Worm (Caenorhabditis elegans): ENCODE data around the gene snt-5.

snt-5 gene

DNA sequence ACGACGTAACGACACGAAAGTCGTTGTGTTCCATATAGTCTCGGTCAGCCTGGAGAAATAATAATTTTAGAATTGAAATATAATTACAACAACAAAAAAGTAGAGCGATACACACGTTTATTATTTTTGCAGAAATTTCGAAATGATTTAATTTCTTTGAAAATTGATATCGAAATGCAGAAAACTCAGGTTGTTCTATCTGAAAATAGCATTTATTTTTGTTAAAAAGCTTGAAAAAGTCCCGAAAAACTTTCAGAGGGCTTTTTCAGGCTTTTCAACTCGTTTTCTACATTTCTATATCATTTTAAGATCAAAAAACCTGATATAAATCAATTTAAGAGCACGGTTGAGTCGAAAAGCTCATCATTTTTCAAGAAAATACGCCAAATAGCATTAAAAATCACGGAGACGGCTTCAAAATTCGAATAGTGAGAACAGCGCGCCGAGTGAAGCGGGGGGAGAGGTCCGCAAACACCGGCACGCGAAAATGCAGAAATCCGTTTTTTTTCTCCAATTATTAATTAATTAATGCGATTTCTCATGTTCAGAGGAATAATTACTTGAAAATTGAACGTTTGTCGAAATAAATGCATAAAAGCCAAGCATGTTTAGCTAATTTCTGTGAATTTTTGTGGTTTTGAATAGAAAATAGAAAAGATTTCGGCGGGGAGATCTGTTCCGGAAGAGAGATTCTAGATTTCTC is 28.0 kb downstream of the snt-5 start, which contains the start of gene rga-4 (continued):
- TF ChIP-seq hlh-17 (GFP tag; optimal IDR thresholded peaks at IDR 0.05; ENCODE audit: borderline replicate concordance) (no peak), nhr-71 (tag; optimal IDR thresholded peaks at IDR 0.05) (peak; percentile 47), aly-2 (tag; optimal IDR thresholded peaks at IDR 0.05) (no peak)

DNA sequence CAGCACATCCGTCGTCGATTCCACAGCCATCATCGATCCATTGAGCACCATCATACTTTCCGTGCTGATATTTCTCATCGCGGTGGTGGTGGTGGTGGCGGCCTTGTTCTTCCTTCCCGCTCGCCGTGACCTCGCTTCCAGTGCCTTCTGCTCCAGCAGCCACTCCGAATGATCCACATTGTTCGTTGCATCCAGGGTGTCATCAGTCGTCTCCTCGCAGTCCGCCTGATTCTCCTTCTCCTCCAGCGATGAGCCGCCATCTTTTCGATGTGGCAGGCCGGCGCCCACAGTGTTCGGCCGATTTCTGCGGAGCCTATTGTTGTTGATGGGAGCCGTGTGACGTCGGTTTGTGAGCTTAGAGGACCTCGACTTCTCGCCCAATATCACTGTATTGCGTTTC is 33.3 kb downstream of the snt-5 start:
- TF ChIP-seq nhr-11 (tag; optimal IDR thresholded peaks at IDR 0.05) = no peak
- TF ChIP-seq ets-5 (GFP tag; IDR thresholded peaks at IDR 0.05) = no peak
- no peak for TF ChIP-seq C16A3.4 (tag; optimal IDR thresholded peaks at IDR 0.05)
- TF ChIP-seq irx-1 (tag; optimal IDR thresholded peaks at IDR 0.05) = no peak
- no peak for TF ChIP-seq xbp-1 (tag; optimal IDR thresholded peaks at IDR 0.05)
- TF ChIP-seq alr-1 (tag; optimal IDR thresholded peaks at IDR 0.05; ENCODE audit: borderline replicate concordance) = no peak
- no peak for TF ChIP-seq grh-1 (GFP tag; IDR thresholded peaks at IDR 0.05)
- no peak for TF ChIP-seq vab-15 (tag; optimal IDR thresholded peaks at IDR 0.05)
- TF ChIP-seq nhr-28 (tag; optimal IDR thresholded peaks at IDR 0.05) = no peak
- TF ChIP-seq lin-13 (GFP tag; optimal IDR thresholded peaks at IDR 0.05) = no peak
- TF ChIP-seq tlp-1 (tag; optimal IDR thresholded peaks at IDR 0.05) = no peak
- no peak for TF ChIP-seq fkh-8 (tag; optimal IDR thresholded peaks at IDR 0.05)
- TF ChIP-seq lin-39 (tag; optimal IDR thresholded peaks at IDR 0.05) = no peak
- TF ChIP-seq nhr-20 (tag; optimal IDR thresholded peaks at IDR 0.05) = no peak
- TF ChIP-seq nhr-76 (tag; optimal IDR thresholded peaks at IDR 0.05) = no peak

DNA sequence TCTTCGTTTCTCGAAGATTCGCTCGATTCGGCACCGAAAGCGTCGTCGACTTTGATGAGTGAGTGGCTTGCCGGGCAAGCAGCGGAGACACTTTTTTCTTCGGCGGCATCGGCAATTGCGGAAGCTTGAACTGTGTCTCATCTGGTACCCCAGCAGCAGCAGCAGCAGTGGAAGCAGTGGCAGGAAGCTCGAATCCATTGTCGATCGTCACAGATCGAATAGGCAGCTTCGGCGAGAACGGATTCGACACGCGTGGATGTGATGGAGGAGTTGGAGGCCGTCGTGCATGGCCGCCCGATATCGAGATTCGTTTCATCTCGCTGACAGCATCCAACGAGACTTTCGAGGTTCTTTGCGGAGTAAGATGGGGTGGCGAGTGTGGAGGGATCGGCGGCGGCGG is 36.4 kb downstream of the snt-5 start:
- no peak for TF ChIP-seq ceh-8 (GFP tag; optimal IDR thresholded peaks at IDR 0.05)

DNA sequence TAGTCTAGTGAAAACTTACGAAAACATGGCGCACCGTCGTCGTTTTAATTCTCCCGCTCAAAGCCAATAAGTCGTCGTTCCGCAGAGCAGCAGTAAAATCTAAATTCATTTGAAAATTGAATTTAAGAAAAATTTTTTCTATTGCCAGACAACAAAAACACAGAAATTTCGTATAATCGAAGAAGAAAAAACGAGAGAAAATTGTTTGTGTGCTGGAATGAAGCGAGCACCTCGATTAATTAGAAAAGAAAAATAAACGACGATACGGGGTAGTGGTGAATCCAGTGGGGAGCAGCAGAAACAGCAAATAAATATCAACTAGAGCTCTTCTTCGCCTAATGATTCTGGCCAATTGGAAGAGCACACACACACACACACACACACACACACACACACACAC is 40.4 kb downstream of the snt-5 start, which contains the start of gene snt-3:
snt-3 (minus strand) TSS at position 101 of the 400 bp plus-strand sequence.
- TF ChIP-seq nhr-76 (tag; optimal IDR thresholded peaks at IDR 0.05) (no peak), nhr-28 (tag; optimal IDR thresholded peaks at IDR 0.05) (no peak), nhr-20 (tag; optimal IDR thresholded peaks at IDR 0.05) (no peak), ceh-90 (tag; optimal IDR thresholded peaks at IDR 0.05) (no peak), nhr-11 (tag; optimal IDR thresholded peaks at IDR 0.05) (no peak), unc-98 (GFP tag; IDR thresholded peaks at IDR 0.05) (no peak), unc-130 (tag; optimal IDR thresholded peaks at IDR 0.05) (no peak), zag-1 (tag; optimal IDR thresholded peaks at IDR 0.05) (no peak), irx-1 (tag; optimal IDR thresholded peaks at IDR 0.05) (no peak), lin-35 (GFP tag; optimal IDR thresholded peaks at IDR 0.05) (no peak), ztf-4 (tag; optimal IDR thresholded peaks at IDR 0.05) (no peak), vab-15 (tag; optimal IDR thresholded peaks at IDR 0.05) (no peak), efl-1 (optimal IDR thresholded peaks at IDR 0.05) (no peak), efl-1 (GFP tag; optimal IDR thresholded peaks at IDR 0.05 in 1 of 2) (no peak), skn-1 (tag; optimal IDR thresholded peaks at IDR 0.05) (no peak), snu-23 (GFP tag; optimal IDR thresholded peaks at IDR 0.05) (no peak), dpl-1 (GFP tag; optimal IDR thresholded peaks at IDR 0.05) (no peak), lin-39 (tag; optimal IDR thresholded peaks at IDR 0.05) (no peak), nhr-77 (tag; optimal IDR thresholded peaks at IDR 0.05) (no peak), nhr-85 (tag) (no peak)

DNA sequence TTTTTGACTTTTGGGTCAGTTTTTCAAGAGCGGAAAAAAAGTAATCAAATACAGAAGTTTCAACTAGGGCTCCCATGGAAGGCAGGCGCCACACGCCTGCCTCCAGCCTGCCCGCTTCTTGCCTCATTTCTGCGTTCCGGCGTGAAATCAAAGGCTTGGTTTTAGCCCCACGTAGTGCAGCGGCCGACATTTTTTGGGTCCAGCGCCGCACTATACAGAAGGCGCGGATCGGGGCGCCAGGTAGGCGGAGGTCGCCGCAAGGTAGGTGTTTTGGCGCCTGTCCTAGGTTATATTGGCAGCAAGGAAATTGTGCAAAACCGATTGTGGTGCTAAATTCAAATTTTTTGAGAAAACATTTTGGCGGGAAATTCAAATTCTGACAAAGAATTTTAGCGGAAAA is 43.2 kb downstream of the snt-5 start:
- TF ChIP-seq lin-15B (tag; optimal IDR thresholded peaks at IDR 0.05) (no peak), ztf-11 (tag; optimal IDR thresholded peaks at IDR 0.05) (no peak), sptf-1 (tag; optimal IDR thresholded peaks at IDR 0.05) (no peak), F16B12.6 (tag; optimal IDR thresholded peaks at IDR 0.05) (no peak), mdl-1 (tag; optimal IDR thresholded peaks at IDR 0.05) (no peak)
